Worm (Caenorhabditis elegans): Measurements from ENCODE around the gene poml-4.

The poml-4 gene

ce11 chrII:1503663-1504062 is 37.1 kb upstream of the poml-4 start:
- TF ChIP-seq fos-1 (tag; optimal IDR thresholded peaks at IDR 0.05) (peak; percentile 47), mbf-1 (tag; optimal IDR thresholded peaks at IDR 0.05) (no peak)

DNA sequence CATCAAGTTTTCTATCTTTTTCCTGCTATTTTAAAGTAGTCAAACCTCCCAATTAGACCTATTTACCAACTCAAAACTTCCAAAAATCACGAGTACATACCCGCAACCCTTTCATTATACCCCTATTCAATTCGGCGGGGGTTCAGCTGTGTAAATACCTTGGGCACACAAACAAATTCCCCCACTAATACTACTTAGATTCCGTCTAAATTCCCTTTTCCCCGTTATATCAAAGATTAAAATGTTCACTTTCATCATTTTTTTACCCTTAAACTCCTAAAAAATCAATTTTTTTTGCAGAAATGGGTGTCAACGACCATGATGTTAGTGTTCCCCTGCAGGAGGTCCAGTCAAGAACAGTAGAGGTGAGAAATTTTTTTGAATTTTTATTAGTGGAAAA is 36.5 kb upstream of the poml-4 start, which contains the start of gene fdgt-1:
Gene fdgt-1 (plus strand): TSS at position 301 of the 400 bp plus-strand sequence.
- TF ChIP-seq lin-39 (tag; optimal IDR thresholded peaks at IDR 0.05) (no peak), ceh-82 (tag; optimal IDR thresholded peaks at IDR 0.05) (no peak), ztf-4 (tag; optimal IDR thresholded peaks at IDR 0.05) (no peak), zag-1 (tag; optimal IDR thresholded peaks at IDR 0.05) (no peak), nhr-25 (tag; optimal IDR thresholded peaks at IDR 0.05) (no peak), ZK546.5 (tag; optimal IDR thresholded peaks at IDR 0.05) (no peak)

DNA sequence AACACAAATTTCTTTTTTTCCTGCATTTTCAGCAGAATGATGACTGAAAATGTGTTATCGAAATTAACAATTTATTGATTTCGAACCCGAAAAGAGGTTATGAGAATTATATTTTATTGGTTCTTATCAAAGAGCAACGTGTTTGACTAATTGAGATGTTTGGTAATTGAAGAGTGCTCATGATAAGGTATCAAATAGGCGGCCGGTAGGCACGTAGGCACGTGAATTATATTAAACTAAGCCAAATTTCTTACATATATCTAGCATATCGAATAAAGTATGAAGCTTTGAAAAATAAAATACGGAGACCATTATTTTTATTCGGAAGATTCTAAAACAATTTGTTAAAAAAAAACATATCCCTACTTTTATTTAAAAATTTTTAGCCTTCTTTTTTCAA is 23.4 kb upstream of the poml-4 start, which contains the start of gene math-45:
Gene math-45 (minus strand): TSS at position 101 of the 400 bp plus-strand sequence.
- TF ChIP-seq unc-62 (GFP tag; optimal IDR thresholded peaks at IDR 0.05) (no peak), dmd-4 (tag; optimal IDR thresholded peaks at IDR 0.05) (no peak), snpc-4 (tag; optimal IDR thresholded peaks at IDR 0.05) (no peak), sem-4 (tag; optimal IDR thresholded peaks at IDR 0.05) (no peak), skn-1 (tag; optimal IDR thresholded peaks at IDR 0.05) (no peak), nhr-12 (tag; optimal IDR thresholded peaks at IDR 0.05) (no peak), ztf-11 (tag; optimal IDR thresholded peaks at IDR 0.05) (no peak), ztf-1 (GFP tag; conservative IDR thresholded peaks at IDR 0.05) (no peak), lin-13 (GFP tag; optimal IDR thresholded peaks at IDR 0.05) (no peak), mdl-1 (tag; optimal IDR thresholded peaks at IDR 0.05) (no peak), lin-11 (tag; optimal IDR thresholded peaks at IDR 0.05) (no peak), ZK546.5 (tag; optimal IDR thresholded peaks at IDR 0.05) (no peak), aly-2 (tag; optimal IDR thresholded peaks at IDR 0.05) (no peak)

DNA sequence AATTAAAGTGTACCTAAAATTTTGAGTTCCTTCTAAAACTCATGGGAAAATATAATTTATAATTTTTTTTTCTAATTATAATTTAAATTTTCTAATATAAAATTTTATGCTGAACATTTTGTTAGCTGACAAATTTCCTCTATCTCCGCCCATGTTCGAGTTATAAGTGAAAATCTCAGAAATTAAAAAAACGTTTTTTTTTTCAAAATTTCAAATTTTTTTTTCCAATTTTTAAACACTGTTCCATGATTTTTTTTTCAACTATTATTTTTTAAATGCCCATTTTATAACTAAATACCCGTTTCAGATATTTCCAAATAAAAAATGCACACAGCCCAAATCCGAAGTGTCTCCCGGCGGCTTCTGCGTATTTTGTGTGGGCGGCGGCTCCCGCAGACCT is 21.8 kb upstream of the poml-4 start, which contains the start of gene Y51H7BR.8:
Gene Y51H7BR.8 (plus strand): TSS at position 301 of the 400 bp plus-strand sequence.
- TF ChIP-seq ZK546.5 (tag; optimal IDR thresholded peaks at IDR 0.05) (no peak), nhr-237 (tag; optimal IDR thresholded peaks at IDR 0.05) (no peak), ztf-1 (GFP tag; conservative IDR thresholded peaks at IDR 0.05) (no peak), fos-1 (tag; optimal IDR thresholded peaks at IDR 0.05) (no peak)

DNA sequence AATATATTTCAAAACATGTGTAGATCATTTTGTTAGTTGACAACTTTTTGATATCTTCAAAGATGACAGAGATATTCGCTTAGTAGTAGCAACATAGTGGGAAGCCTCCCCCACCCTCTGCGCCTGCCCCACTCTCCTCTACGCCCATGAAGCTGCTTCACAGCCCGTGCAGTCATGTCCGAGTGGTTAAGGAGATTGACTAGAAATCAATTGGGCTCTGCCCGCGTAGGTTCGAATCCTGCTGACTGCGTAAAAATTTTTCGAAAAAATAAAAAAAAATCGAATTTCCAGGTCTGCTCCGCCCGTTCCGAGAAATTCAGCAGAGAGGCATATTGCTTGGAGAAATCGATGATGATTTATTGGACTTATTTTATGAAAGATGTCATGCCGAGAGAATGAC is 20.9 kb upstream of the poml-4 start:
- peak; percentile 27 for TF ChIP-seq fos-1 (tag; optimal IDR thresholded peaks at IDR 0.05)
- TF ChIP-seq blmp-1 (tag; optimal IDR thresholded peaks at IDR 0.05; ENCODE audit: insufficient read depth) = no peak
- TF ChIP-seq ztf-11 (tag; optimal IDR thresholded peaks at IDR 0.05) = no peak
- no peak for TF ChIP-seq aly-2 (tag; optimal IDR thresholded peaks at IDR 0.05)
- TF ChIP-seq mab-5 (tag; optimal IDR thresholded peaks at IDR 0.05) = no peak
- no peak for TF ChIP-seq peb-1 (tag; optimal IDR thresholded peaks at IDR 0.05)
- no peak for TF ChIP-seq egl-27 (tag; optimal IDR thresholded peaks at IDR 0.05)
- TF ChIP-seq unc-55 (GFP tag; optimal IDR thresholded peaks at IDR 0.05) = peak; percentile 41
- peak; percentile 6 for TF ChIP-seq F13H6.1 (tag; optimal IDR thresholded peaks at IDR 0.05)
- no peak for TF ChIP-seq nhr-25 (tag; optimal IDR thresholded peaks at IDR 0.05)
- TF ChIP-seq nhr-129 (tag; optimal IDR thresholded peaks at IDR 0.05) = peak; percentile 14
- peak; percentile 40 for TF ChIP-seq lin-13 (GFP tag; optimal IDR thresholded peaks at IDR 0.05)
- TF ChIP-seq lsy-2 (tag; optimal IDR thresholded peaks at IDR 0.05) = peak; percentile 18 to 41
- peak; percentile 20 for TF ChIP-seq gmeb-1 (tag; optimal IDR thresholded peaks at IDR 0.05)

ce11 chrII:1521956-1522355 is 18.8 kb upstream of the poml-4 start:
- TF ChIP-seq nhr-21 (tag; optimal IDR thresholded peaks at IDR 0.05) (no peak), egl-27 (tag; optimal IDR thresholded peaks at IDR 0.05) (no peak), sem-4 (tag; optimal IDR thresholded peaks at IDR 0.05) (no peak), nhr-6 (tag; optimal IDR thresholded peaks at IDR 0.05) (no peak), alr-1 (tag; optimal IDR thresholded peaks at IDR 0.05) (no peak), ama-1 (optimal IDR thresholded peaks at IDR 0.05) (no peak), ZK546.5 (tag; optimal IDR thresholded peaks at IDR 0.05) (no peak), nhr-10 (tag; optimal IDR thresholded peaks at IDR 0.05) (no peak), sma-3 (GFP tag; optimal IDR thresholded peaks at IDR 0.05) (no peak), mdl-1 (tag; optimal IDR thresholded peaks at IDR 0.05) (no peak)

Data from whole organism, L2 larva.